Fruit fly (Drosophila melanogaster) whole organism, embryonic: Measurements from ENCODE around the gene eIF3l.

Experiments
- Asciz ChIP-seq: fragments of 200-800 bp; sonication (Bioruptor generic); optimal IDR thresholded peaks from 2 replicates; lab custom pipeline; 2017; ENCODE audit warnings: missing biosample characterization, mild to moderate bottlenecking, missing genetic modification characterization, missing genetic modification reagents
- Atf3 ChIP-seq: fragments of 200-800 bp; sonication (Bioruptor generic); optimal IDR thresholded peaks from 3 replicates; lab custom pipeline; 2016; ENCODE audit warnings: missing biosample characterization, missing genetic modification characterization
- B-H2 ChIP-seq: fragments of 200-800 bp; sonication (Bioruptor generic); optimal IDR thresholded peaks from 2 replicates; lab custom pipeline; 2018; ENCODE audit warnings: missing biosample characterization, mild to moderate bottlenecking, missing genetic modification characterization
- CG11247 ChIP-seq: fragments of 200-800 bp; sonication (Bioruptor generic); IDR thresholded peaks from 2 replicates; pipeline ENCODE4 v1.3.6; 2022; ENCODE audit warnings: missing biosample characterization, missing genetic modification characterization
- CG12219 ChIP-seq: fragments of 200-800 bp; sonication (Bioruptor generic); optimal IDR thresholded peaks from 3 replicates; lab custom pipeline; 2018; ENCODE audit warnings: missing biosample characterization, mild to moderate bottlenecking, missing genetic modification characterization
- CG1602 ChIP-seq: fragments of 200-800 bp; sonication (Bioruptor generic); optimal IDR thresholded peaks from 3 replicates; lab custom pipeline; 2016; ENCODE audit warnings: missing biosample characterization, missing genetic modification characterization
- CG17385 ChIP-seq: fragments of 200-800 bp; sonication (Bioruptor generic); optimal IDR thresholded peaks from 3 replicates; lab custom pipeline; 2018; ENCODE audit warnings: missing biosample characterization, mild to moderate bottlenecking, missing genetic modification characterization
- CG18011 ChIP-seq: fragments of 200-800 bp; sonication (Bioruptor generic); optimal IDR thresholded peaks from 2 replicates; lab custom pipeline; 2017; ENCODE audit warnings: missing biosample characterization, missing genetic modification characterization, mild to moderate bottlenecking, moderate library complexity, missing genotype
- CG2120 ChIP-seq: fragments of 200-800 bp; sonication (Bioruptor generic); optimal IDR thresholded peaks from 3 replicates; lab custom pipeline; 2016; ENCODE audit warnings: missing biosample characterization, missing genetic modification characterization
- CG30020 ChIP-seq: fragments of 200-800 bp; optimal IDR thresholded peaks from 2 replicates; lab custom pipeline; 2019; ENCODE audit warnings: missing biosample characterization, mild to moderate bottlenecking, missing genetic modification characterization, moderate library complexity
- CG30403 ChIP-seq: fragments of 200-800 bp; sonication (Bioruptor generic); optimal IDR thresholded peaks from 3 replicates; lab custom pipeline; 2016; ENCODE audit warnings: missing biosample characterization, missing genetic modification characterization
- CG33557 ChIP-seq: fragments of 200-800 bp; sonication (Bioruptor generic); optimal IDR thresholded peaks from 2 replicates; lab custom pipeline; 2019; ENCODE audit warnings: missing biosample characterization, mild to moderate bottlenecking, missing genetic modification characterization, moderate library complexity
- CG4730 ChIP-seq: fragments of 200-800 bp; sonication (Bioruptor generic); IDR thresholded peaks from 2 replicates; pipeline ENCODE4 v1.3.6; 2022; ENCODE audit warnings: missing biosample characterization, missing genetic modification characterization
- CG7745 ChIP-seq: fragments of 200-800 bp; sonication (Bioruptor generic); optimal IDR thresholded peaks from 2 replicates; lab custom pipeline; 2018; ENCODE audit warnings: missing biosample characterization, mild to moderate bottlenecking, missing genetic modification characterization, moderate library complexity
- CG8089 ChIP-seq: fragments of 200-800 bp; sonication (Bioruptor generic); optimal IDR thresholded peaks from 3 replicates; lab custom pipeline; 2016; ENCODE audit warnings: missing biosample characterization, missing genetic modification characterization
- CG8290 ChIP-seq, 3 experiments: fragments of 200-800 bp; sonication (Bioruptor generic); optimal IDR thresholded peaks; 2 replicates each; lab custom pipeline; 2016 to 2019; ENCODE audit warnings: missing biosample characterization in 3 of 3, missing genetic modification characterization in 3 of 3, mild to moderate bottlenecking in 2 of 3, moderate library complexity in 1 of 3
- CG9437 ChIP-seq: fragments of 200-800 bp; sonication (Bioruptor generic); optimal IDR thresholded peaks from 2 replicates; lab custom pipeline; 2018; ENCODE audit warnings: missing biosample characterization, mild to moderate bottlenecking, missing genetic modification characterization
- CG9797 ChIP-seq: fragments of 200-800 bp; sonication (Bioruptor generic); optimal IDR thresholded peaks from 3 replicates; lab custom pipeline; 2018; ENCODE audit warnings: missing biosample characterization, mild to moderate bottlenecking, missing genetic modification characterization
- Chrac-16 ChIP-seq: fragments of 200-800 bp; sonication (Bioruptor generic); optimal IDR thresholded peaks from 3 replicates; lab custom pipeline; 2016; ENCODE audit warnings: missing biosample characterization, missing genetic modification characterization
- Doc2 ChIP-seq: fragments of 200-800 bp; sonication (Bioruptor generic); IDR thresholded peaks from 2 replicates; pipeline ENCODE4 v1.3.6; 2022; ENCODE audit warnings: missing biosample characterization, missing genetic modification characterization
- Dp ChIP-seq: fragments of 200-800 bp; sonication (Bioruptor generic); optimal IDR thresholded peaks from 2 replicates; lab custom pipeline; 2018; ENCODE audit warnings: missing biosample characterization, mild to moderate bottlenecking, missing genetic modification characterization, moderate library complexity
- E2f1 ChIP-seq: fragments of 200-800 bp; sonication (Bioruptor generic); IDR thresholded peaks from 2 replicates; pipeline ENCODE4 v1.3.6; 2022; ENCODE audit warnings: missing biosample characterization, missing genetic modification characterization
- Elba2 ChIP-seq: fragments of 200-800 bp; sonication (Bioruptor generic); optimal IDR thresholded peaks from 3 replicates; lab custom pipeline; 2016; ENCODE audit warnings: missing biosample characterization, missing genetic modification characterization
- HmgD ChIP-seq: fragments of 200-800 bp; sonication (Bioruptor generic); optimal IDR thresholded peaks from 3 replicates; lab custom pipeline; 2016; ENCODE audit warnings: missing biosample characterization, missing genetic modification characterization
- Hmx ChIP-seq: fragments of 200-800 bp; sonication (Bioruptor generic); optimal IDR thresholded peaks from 2 replicates; lab custom pipeline; 2016; ENCODE audit warnings: missing biosample characterization, missing genetic modification characterization
- Mad ChIP-seq: fragments of 200-800 bp; sonication (Bioruptor generic); optimal IDR thresholded peaks from 2 replicates; lab custom pipeline; 2016; ENCODE audit warnings: missing biosample characterization, missing genetic modification characterization
- Med ChIP-seq: fragments of 200-800 bp; sonication (Bioruptor generic); peaks from one replicate; lab custom pipeline; 2016; ENCODE audit warnings: missing biosample characterization, missing genetic modification characterization, mild to moderate bottlenecking, inconsistent platforms, moderate library complexity
- TFAM ChIP-seq: fragments of 200-800 bp; sonication (Bioruptor generic); optimal IDR thresholded peaks from 2 replicates; lab custom pipeline; 2017; ENCODE audit warnings: missing biosample characterization, missing genetic modification characterization, inconsistent platforms
- Xrp1 ChIP-seq: fragments of 200-800 bp; sonication (Bioruptor generic); IDR thresholded peaks from 2 replicates; pipeline ENCODE4 v1.3.6; 2022; ENCODE audit warnings: missing biosample characterization, missing genetic modification characterization
- ara ChIP-seq: fragments of 200-800 bp; sonication (Bioruptor generic); IDR thresholded peaks from 2 replicates; pipeline ENCODE4 v1.3.6; 2022; ENCODE audit warnings: missing biosample characterization, missing genetic modification characterization
- bowl ChIP-seq: fragments of 200-800 bp; sonication (Bioruptor generic); IDR thresholded peaks from 2 replicates; pipeline ENCODE4 v1.3.6; 2022; ENCODE audit warnings: missing biosample characterization, missing genetic modification characterization
- br ChIP-seq: fragments of >200 bp; optimal IDR thresholded peaks from 2 replicates; lab custom pipeline; 2017
- corto ChIP-seq: fragments of 200-800 bp; sonication (Bioruptor generic); optimal IDR thresholded peaks from 2 replicates; lab custom pipeline; 2016; ENCODE audit warnings: missing biosample characterization, mild to moderate bottlenecking, missing genetic modification characterization, moderate library complexity
- danr ChIP-seq: fragments of 200-800 bp; sonication (Bioruptor generic); IDR thresholded peaks from 2 replicates; pipeline ENCODE4 v1.3.6; 2022; ENCODE audit warnings: missing biosample characterization, missing genetic modification characterization
- dpn ChIP-seq, 2 experiments: fragments of 200-800 bp; sonication (Bioruptor generic); optimal IDR thresholded peaks; 3 replicates each; lab custom pipeline; 2016; ENCODE audit warnings: missing biosample characterization in 2 of 2, missing genetic modification characterization in 2 of 2
- dysf ChIP-seq: fragments of 200-800 bp; sonication (Bioruptor generic); IDR thresholded peaks from 3 replicates; pipeline ENCODE4 v1.3.6; 2022; ENCODE audit warnings: missing biosample characterization, missing genetic modification characterization
- fd96Cb ChIP-seq: fragments of 200-800 bp; sonication (Bioruptor generic); optimal IDR thresholded peaks from 2 replicates; lab custom pipeline; 2018; ENCODE audit warnings: missing biosample characterization, mild to moderate bottlenecking, missing genetic modification characterization, moderate library complexity
- fru ChIP-seq: fragments of >200 bp; optimal IDR thresholded peaks from 2 replicates; lab custom pipeline; 2017
- gem ChIP-seq: fragments of 200-800 bp; sonication (Bioruptor generic); optimal IDR thresholded peaks from 2 replicates; lab custom pipeline; 2019; ENCODE audit warnings: missing biosample characterization, mild to moderate bottlenecking, missing genetic modification characterization, moderate library complexity
- ham ChIP-seq: fragments of 200-800 bp; sonication (Bioruptor generic); IDR thresholded peaks from 2 replicates; pipeline ENCODE4 v1.3.6; 2022; ENCODE audit warnings: missing biosample characterization, missing genetic modification characterization
- her ChIP-seq: fragments of 200-800 bp; sonication (Bioruptor generic); optimal IDR thresholded peaks from 2 replicates; lab custom pipeline; 2016; ENCODE audit warnings: missing biosample characterization, missing genetic modification characterization
- hkb ChIP-seq, 2 experiments: fragments of 200-800 bp in 1 of 2; fragments of >200 bp in 1 of 2; sonication (Bioruptor generic) in 1 of 2; IDR thresholded peaks in 1 of 2; optimal IDR thresholded peaks in 1 of 2; 2 replicates each; pipeline versions ENCODE4 v1.3.6 to Lab custom; 2017 to 2022; ENCODE audit warnings: missing biosample characterization in 1 of 2, missing genetic modification characterization in 1 of 2
- mld ChIP-seq: fragments of 200-800 bp; sonication (Bioruptor generic); IDR thresholded peaks from 3 replicates; pipeline ENCODE4 v1.3.6; 2022; ENCODE audit warnings: missing biosample characterization, missing genetic modification characterization; ENCODE audit not compliant: partially characterized antibody
- nmo ChIP-seq: fragments of 200-800 bp; sonication (Bioruptor generic); optimal IDR thresholded peaks from 2 replicates; lab custom pipeline; 2018; ENCODE audit warnings: missing biosample characterization, mild to moderate bottlenecking, missing genetic modification characterization, moderate library complexity
- pfk ChIP-seq: fragments of 200-800 bp; sonication (Bioruptor generic); optimal IDR thresholded peaks from 2 replicates; lab custom pipeline; 2018; ENCODE audit warnings: missing biosample characterization, mild to moderate bottlenecking, missing genetic modification characterization, moderate library complexity
- ro ChIP-seq: fragments of 200-800 bp; sonication (Bioruptor generic); IDR thresholded peaks from 2 replicates; pipeline ENCODE4 v1.3.6; 2022; ENCODE audit warnings: missing biosample characterization, missing genetic modification characterization
- so ChIP-seq: fragments of 200-800 bp; sonication (Bioruptor generic); IDR thresholded peaks from 3 replicates; pipeline ENCODE4 v1.3.6; 2022; ENCODE audit warnings: missing biosample characterization, missing genetic modification characterization
- sr ChIP-seq: fragments of 200-800 bp; sonication (Bioruptor generic); IDR thresholded peaks from 3 replicates; pipeline ENCODE4 v1.3.6; 2022; ENCODE audit warnings: missing biosample characterization, missing genetic modification characterization
- yki ChIP-seq: fragments of >200 bp; optimal IDR thresholded peaks from 3 replicates; lab custom pipeline; 2018
- zf30C ChIP-seq: fragments of 200-800 bp; sonication (Bioruptor generic); optimal IDR thresholded peaks from 3 replicates; lab custom pipeline; 2018; ENCODE audit warnings: missing biosample characterization, mild to moderate bottlenecking, missing genetic modification characterization

eIF3l gene

dm6 chr3L:12115966-12116735, 29.7 kb downstream of the eIF3l start, which contains the start of gene vers (continued):
- no peak for TF ChIP-seq fd96Cb (tag; lab: Kevin White, UChicago)
- TF ChIP-seq Med (GFP tag; lab: Kevin White, UChicago) = peak; percentile 88
- TF ChIP-seq Dp (GFP tag; lab: Kevin White, UChicago) = peak; percentile 98
- no peak for TF ChIP-seq ham (GFP tag; lab: Robert Waterston, UW)
- 0 out of 2 replicates have a peak, but pooled peaks have one; percentile 36 for TF ChIP-seq CG11247
- no peak for TF ChIP-seq pfk (GFP tag; lab: Kevin White, UChicago)
- peak; percentile 87 for TF ChIP-seq mld (GFP tag; lab: Robert Waterston, UW)
- TF ChIP-seq Xrp1 = peak; percentile 32; the same call in 1 of the 2 replicates
- TF ChIP-seq ara = 0 out of 2 replicates have a peak, but pooled peaks have one; percentile 10
- TF ChIP-seq Asciz (GFP tag; lab: Kevin White, UChicago) = no peak
- no peak for TF ChIP-seq bowl (GFP tag; lab: Robert Waterston, UW)
- TF ChIP-seq nmo (GFP tag; lab: Kevin White, UChicago) = peak; percentile 41
- peak; percentile 43 for TF ChIP-seq B-H2 (GFP tag; lab: Kevin White, UChicago)
- TF ChIP-seq dysf (GFP tag; lab: Robert Waterston, UW) = no peak
- TF ChIP-seq Elba2 (GFP tag; lab: Kevin White, UChicago) = peak; percentile 75
- TF ChIP-seq danr (GFP tag; lab: Robert Waterston, UW) = no peak
- no peak for TF ChIP-seq so (GFP tag; lab: Robert Waterston, UW)
- no peak for TF ChIP-seq gem (tag; lab: Kevin White, UChicago)
- no peak for TF ChIP-seq TFAM (GFP tag; lab: Kevin White, UChicago)
- TF ChIP-seq CG9437 (GFP tag; lab: Kevin White, UChicago) = no peak
- TF ChIP-seq CG30403 (GFP tag; lab: Kevin White, UChicago) = peak; percentile 19
- peak; percentile 42 for TF ChIP-seq CG2120 (GFP tag; lab: Kevin White, UChicago)
- TF ChIP-seq CG33557 (GFP tag; lab: Kevin White, UChicago) = no peak
- TF ChIP-seq Doc2 = no peak
- TF ChIP-seq Atf3 (GFP tag; lab: Kevin White, UChicago) = no peak
- no peak for TF ChIP-seq CG18011 (GFP tag; lab: Kevin White, UChicago)
- TF ChIP-seq CG8290 (GFP tag; optimal IDR thresholded peaks at IDR 0.05; lab: Kevin White, UChicago) = no peak
- TF ChIP-seq CG8290 (tag; optimal IDR thresholded peaks at IDR 0.05; lab: Kevin White, UChicago) = peak in 1 of 2 experiments; percentile 63
- TF ChIP-seq zf30C = no peak
- TF ChIP-seq ro = no peak
- TF ChIP-seq CG1602 = no peak
- TF ChIP-seq fru = no peak
- no peak for TF ChIP-seq CG4730 (GFP tag; lab: Robert Waterston, UW)
- no peak for TF ChIP-seq hkb (optimal IDR thresholded peaks at IDR 0.05; lab: Kevin White, UChicago)
- no peak for TF ChIP-seq hkb (GFP tag; IDR thresholded peaks at IDR 0.05; lab: Robert Waterston, UW)
- TF ChIP-seq Mad = no peak
- no peak for TF ChIP-seq sr (GFP tag; lab: Robert Waterston, UW)
- TF ChIP-seq Chrac-16 = peak; percentile 6
- peak; percentile 0 for TF ChIP-seq her (GFP tag; lab: Kevin White, UChicago)
- TF ChIP-seq dpn (GFP tag; optimal IDR thresholded peaks at IDR 0.05; lab: Kevin White, UChicago) = peak in 1 of 2 experiments; percentile 30
- TF ChIP-seq E2f1 = no peak
- TF ChIP-seq CG17385 (GFP tag; lab: Kevin White, UChicago) = no peak
- TF ChIP-seq corto (GFP tag; lab: Kevin White, UChicago) = no peak
- TF ChIP-seq CG9797 (GFP tag; lab: Kevin White, UChicago) = no peak
- peak; percentile 3 for TF ChIP-seq HmgD (GFP tag; lab: Kevin White, UChicago)
- no peak for TF ChIP-seq Hmx (GFP tag; lab: Kevin White, UChicago)
- no peak for TF ChIP-seq CG12219 (GFP tag; lab: Kevin White, UChicago)
- peak; percentile 32 for TF ChIP-seq CG30020
- TF ChIP-seq CG7745 (tag; lab: Kevin White, UChicago) = no peak
- no peak for TF ChIP-seq br (lab: Kevin White, UChicago)
- TF ChIP-seq yki = no peak
- no peak for TF ChIP-seq CG8089 (GFP tag; lab: Kevin White, UChicago)
